Fruit fly (Drosophila melanogaster) whole organism, embryonic: ENCODE data around the gene CG7656.

Source experiments
- ATbp ChIP-seq: fragments of 200-800 bp; sonication (Bioruptor generic); optimal IDR thresholded peaks from 2 replicates; lab custom pipeline; 2017; ENCODE audit warnings: missing biosample characterization, mild to moderate bottlenecking, missing genetic modification characterization, missing genetic modification reagents
- Atf-2 ChIP-seq: fragments of 200-800 bp; sonication (Bioruptor generic); optimal IDR thresholded peaks from 2 replicates; lab custom pipeline; 2016; ENCODE audit warnings: missing biosample characterization, missing genetic modification characterization
- Bdp1 ChIP-seq: fragments of 200-800 bp; sonication (Bioruptor generic); optimal IDR thresholded peaks from 3 replicates; lab custom pipeline; 2016; ENCODE audit warnings: missing biosample characterization, missing genetic modification characterization
- CG10366 ChIP-seq: fragments of 200-800 bp; sonication (Bioruptor generic); IDR thresholded peaks from 2 replicates; pipeline ENCODE4 v1.3.6; 2022; ENCODE audit warnings: missing biosample characterization, missing genetic modification characterization
- CG10654 ChIP-seq: fragments of 200-800 bp; sonication (Bioruptor generic); optimal IDR thresholded peaks from 2 replicates; lab custom pipeline; 2016; ENCODE audit warnings: missing biosample characterization, missing genetic modification characterization
- CG11085 ChIP-seq: fragments of 200-800 bp; sonication (Bioruptor generic); IDR thresholded peaks from 2 replicates; pipeline ENCODE4 v1.3.6; 2022; ENCODE audit warnings: missing biosample characterization, missing genetic modification characterization
- CG14860 ChIP-seq: fragments of 200-800 bp; sonication (Bioruptor generic); IDR thresholded peaks from 3 replicates; pipeline ENCODE4 v1.3.6; 2022; ENCODE audit warnings: missing biosample characterization, missing genetic modification characterization; ENCODE audit not compliant: partially characterized antibody
- CG15479 ChIP-seq: fragments of 200-800 bp; sonication (Bioruptor generic); optimal IDR thresholded peaks from 3 replicates; lab custom pipeline; 2019; ENCODE audit warnings: missing biosample characterization, mild to moderate bottlenecking, missing genetic modification characterization, moderate library complexity
- CG16813 ChIP-seq: fragments of 200-800 bp; sonication (Bioruptor generic); IDR thresholded peaks from 3 replicates; pipeline ENCODE4 v1.3.6; 2022; ENCODE audit warnings: missing biosample characterization, missing genetic modification characterization; ENCODE audit not compliant: partially characterized antibody
- CG17568 ChIP-seq: fragments of 200-800 bp; sonication (Bioruptor generic); optimal IDR thresholded peaks from 2 replicates; lab custom pipeline; 2018; ENCODE audit warnings: missing biosample characterization, mild to moderate bottlenecking, missing genetic modification characterization, moderate library complexity
- CG18764 ChIP-seq: fragments of 200-800 bp; sonication (Bioruptor generic); optimal IDR thresholded peaks from 3 replicates; lab custom pipeline; 2016; ENCODE audit warnings: missing biosample characterization, missing genetic modification characterization
- CG2120 ChIP-seq: fragments of 200-800 bp; sonication (Bioruptor generic); optimal IDR thresholded peaks from 3 replicates; lab custom pipeline; 2016; ENCODE audit warnings: missing biosample characterization, missing genetic modification characterization
- CG31224 ChIP-seq: fragments of 200-800 bp; sonication (Bioruptor generic); IDR thresholded peaks from 2 replicates; pipeline ENCODE4 v1.3.6; 2022; ENCODE audit warnings: missing biosample characterization, missing genetic modification characterization
- CG32772 ChIP-seq: fragments of 200-800 bp; sonication (Bioruptor generic); IDR thresholded peaks from 2 replicates; pipeline ENCODE4 v1.3.6; 2022; ENCODE audit warnings: missing biosample characterization, missing genetic modification characterization
- CG3838 ChIP-seq: fragments of 200-800 bp; sonication (Bioruptor generic); optimal IDR thresholded peaks from 3 replicates; lab custom pipeline; 2016; ENCODE audit warnings: missing biosample characterization, missing genetic modification characterization
- CG5245 ChIP-seq: fragments of 200-800 bp; sonication (Bioruptor generic); optimal IDR thresholded peaks from 3 replicates; lab custom pipeline; 2016; ENCODE audit warnings: missing biosample characterization, missing genetic modification characterization
- CG5953 ChIP-seq: fragments of 200-800 bp; sonication (Bioruptor generic); IDR thresholded peaks from 2 replicates; pipeline ENCODE4 v1.3.6; 2022; ENCODE audit warnings: missing biosample characterization, missing genetic modification characterization
- CG6791 ChIP-seq: fragments of 200-800 bp; sonication (Bioruptor generic); IDR thresholded peaks from 3 replicates; pipeline ENCODE4 v1.3.6; 2022; ENCODE audit warnings: missing biosample characterization, missing genetic modification characterization; ENCODE audit not compliant: partially characterized antibody
- CG7556 ChIP-seq: fragments of 200-800 bp; sonication (Bioruptor generic); optimal IDR thresholded peaks from 2 replicates; lab custom pipeline; 2017; ENCODE audit warnings: missing biosample characterization, mild to moderate bottlenecking, missing genetic modification characterization
- CG7786 ChIP-seq: fragments of 200-800 bp; sonication (Bioruptor generic); optimal IDR thresholded peaks from 2 replicates; lab custom pipeline; 2016; ENCODE audit warnings: missing biosample characterization, missing genetic modification characterization
- CG8478 ChIP-seq: fragments of >200 bp; optimal IDR thresholded peaks from 2 replicates; lab custom pipeline; 2018
- CG9797 ChIP-seq: fragments of 200-800 bp; sonication (Bioruptor generic); optimal IDR thresholded peaks from 3 replicates; lab custom pipeline; 2018; ENCODE audit warnings: missing biosample characterization, mild to moderate bottlenecking, missing genetic modification characterization
- E2f2 ChIP-seq: fragments of 200-800 bp; sonication (Bioruptor generic); IDR thresholded peaks from 2 replicates; pipeline ENCODE4 v1.3.6; 2022; ENCODE audit warnings: missing biosample characterization, missing genetic modification characterization
- Elba2 ChIP-seq: fragments of 200-800 bp; sonication (Bioruptor generic); optimal IDR thresholded peaks from 3 replicates; lab custom pipeline; 2016; ENCODE audit warnings: missing biosample characterization, missing genetic modification characterization
- GATAe ChIP-seq: fragments of 200-800 bp; sonication (Bioruptor generic); conservative IDR thresholded peaks from 2 replicates; pipeline ENCODE4 v1.3.6; 2022; ENCODE audit warnings: missing biosample characterization, missing genetic modification characterization
- HLHmδ ChIP-seq: fragments of 200-800 bp; sonication (Bioruptor generic); optimal IDR thresholded peaks from 2 replicates; lab custom pipeline; 2018; ENCODE audit warnings: missing biosample characterization, mild to moderate bottlenecking, missing genetic modification characterization, moderate library complexity
- HmgD ChIP-seq: fragments of 200-800 bp; sonication (Bioruptor generic); optimal IDR thresholded peaks from 3 replicates; lab custom pipeline; 2016; ENCODE audit warnings: missing biosample characterization, missing genetic modification characterization
- Hr51 ChIP-seq, 2 experiments: fragments of 200-800 bp; sonication (Bioruptor generic); optimal IDR thresholded peaks; 2 replicates in 1 of 2; 3 replicates in 1 of 2; lab custom pipeline; 2016 to 2018; ENCODE audit warnings: missing biosample characterization in 2 of 2, missing genetic modification characterization in 2 of 2, mild to moderate bottlenecking in 1 of 2, moderate library complexity in 1 of 2
- Nf-YA ChIP-seq: fragments of 200-800 bp; sonication (Bioruptor generic); IDR thresholded peaks from 2 replicates; pipeline ENCODE4 v1.3.6; 2022; ENCODE audit warnings: missing biosample characterization, missing genetic modification characterization
- Side ChIP-seq: fragments of 200-800 bp; sonication (Bioruptor generic); optimal IDR thresholded peaks from 2 replicates; lab custom pipeline; 2016; ENCODE audit warnings: missing biosample characterization, missing genetic modification characterization
- Spps ChIP-seq: fragments of 200-800 bp; sonication (Bioruptor generic); optimal IDR thresholded peaks from 2 replicates; lab custom pipeline; 2018; ENCODE audit warnings: missing biosample characterization, mild to moderate bottlenecking, missing genetic modification characterization
- ato ChIP-seq: fragments of 200-800 bp; sonication (Bioruptor generic); IDR thresholded peaks from 2 replicates; pipeline ENCODE4 v1.3.6; 2022; ENCODE audit warnings: missing biosample characterization, missing genetic modification characterization; ENCODE audit not compliant: partially characterized antibody
- btn ChIP-seq: fragments of 200-800 bp; sonication (Bioruptor generic); optimal IDR thresholded peaks from 2 replicates; lab custom pipeline; 2016; ENCODE audit warnings: missing biosample characterization, missing genetic modification characterization
- cwo ChIP-seq: fragments of 200-800 bp; sonication (Bioruptor generic); optimal IDR thresholded peaks from 3 replicates; lab custom pipeline; 2017; ENCODE audit warnings: missing biosample characterization, missing genetic modification characterization, mild to moderate bottlenecking, moderate library complexity, missing genetic modification reagents
- ewg ChIP-seq: fragments of 200-800 bp; sonication (Bioruptor generic); optimal IDR thresholded peaks from 3 replicates; lab custom pipeline; 2017; ENCODE audit warnings: mild to moderate bottlenecking, missing biosample characterization, missing genetic modification reagents, missing genetic modification characterization
- ham ChIP-seq: fragments of 200-800 bp; sonication (Bioruptor generic); IDR thresholded peaks from 2 replicates; pipeline ENCODE4 v1.3.6; 2022; ENCODE audit warnings: missing biosample characterization, missing genetic modification characterization
- lab ChIP-seq: fragments of 200-800 bp; sonication (Bioruptor generic); optimal IDR thresholded peaks from 3 replicates; lab custom pipeline; 2017; ENCODE audit warnings: missing biosample characterization, missing genetic modification characterization, mild to moderate bottlenecking, moderate library complexity, missing genetic modification reagents
- maf-S ChIP-seq: fragments of 200-800 bp; sonication (Bioruptor generic); optimal IDR thresholded peaks from 2 replicates; lab custom pipeline; 2016; ENCODE audit warnings: missing biosample characterization, missing genetic modification characterization
- nau ChIP-seq: fragments of 200-800 bp; sonication (Bioruptor generic); optimal IDR thresholded peaks from 3 replicates; lab custom pipeline; 2017; ENCODE audit warnings: missing biosample characterization, mild to moderate bottlenecking, missing genetic modification characterization, missing genetic modification reagents
- org-1 ChIP-seq: fragments of 200-800 bp; sonication (Bioruptor generic); optimal IDR thresholded peaks from 2 replicates; lab custom pipeline; 2017; ENCODE audit warnings: missing biosample characterization, missing genetic modification characterization
- pb ChIP-seq: fragments of 200-800 bp; sonication (Bioruptor generic); optimal IDR thresholded peaks from 3 replicates; lab custom pipeline; 2016; ENCODE audit warnings: missing biosample characterization, missing genetic modification characterization
- peb ChIP-seq: fragments of 200-800 bp; sonication (Bioruptor generic); IDR thresholded peaks from 2 replicates; pipeline ENCODE4 v1.3.6; 2022; ENCODE audit warnings: missing biosample characterization, missing genetic modification characterization
- pita ChIP-seq: fragments of 200-800 bp; sonication (Bioruptor generic); optimal IDR thresholded peaks from 2 replicates; lab custom pipeline; 2017; ENCODE audit warnings: missing biosample characterization, mild to moderate bottlenecking, missing genetic modification characterization
- pnt ChIP-seq: fragments of 200-800 bp; sonication (Bioruptor generic); optimal IDR thresholded peaks from 3 replicates; lab custom pipeline; 2016; ENCODE audit warnings: missing biosample characterization, missing genetic modification characterization
- prd ChIP-seq, 3 experiments: fragments of >200 bp in 2 of 3; fragments of 200-800 bp in 1 of 3; sonication (Bioruptor generic) in 1 of 3; optimal IDR thresholded peaks in 2 of 3; IDR thresholded peaks in 1 of 3; 2 replicates in 2 of 3; 3 replicates in 1 of 3; pipeline versions ENCODE4 v1.3.6 to Lab custom; 2017 to 2022; ENCODE audit warnings: missing biosample characterization in 1 of 3, missing genetic modification characterization in 1 of 3
- ranshi ChIP-seq: fragments of 200-800 bp; sonication (Bioruptor generic); IDR thresholded peaks from 2 replicates; pipeline ENCODE4 v1.3.6; 2022; ENCODE audit warnings: missing biosample characterization, missing genetic modification characterization
- rib ChIP-seq: fragments of 200-800 bp; sonication (Bioruptor generic); IDR thresholded peaks from 2 replicates; pipeline ENCODE4 v1.3.6; 2022; ENCODE audit warnings: missing biosample characterization, missing genetic modification characterization
- sima ChIP-seq: fragments of 200-800 bp; sonication (Bioruptor generic); optimal IDR thresholded peaks from 2 replicates; lab custom pipeline; 2016; ENCODE audit warnings: missing biosample characterization, missing genetic modification characterization
- so ChIP-seq: fragments of 200-800 bp; sonication (Bioruptor generic); IDR thresholded peaks from 3 replicates; pipeline ENCODE4 v1.3.6; 2022; ENCODE audit warnings: missing biosample characterization, missing genetic modification characterization
- zf30C ChIP-seq: fragments of 200-800 bp; sonication (Bioruptor generic); optimal IDR thresholded peaks from 3 replicates; lab custom pipeline; 2018; ENCODE audit warnings: missing biosample characterization, mild to moderate bottlenecking, missing genetic modification characterization

CG7656 gene

DNA sequence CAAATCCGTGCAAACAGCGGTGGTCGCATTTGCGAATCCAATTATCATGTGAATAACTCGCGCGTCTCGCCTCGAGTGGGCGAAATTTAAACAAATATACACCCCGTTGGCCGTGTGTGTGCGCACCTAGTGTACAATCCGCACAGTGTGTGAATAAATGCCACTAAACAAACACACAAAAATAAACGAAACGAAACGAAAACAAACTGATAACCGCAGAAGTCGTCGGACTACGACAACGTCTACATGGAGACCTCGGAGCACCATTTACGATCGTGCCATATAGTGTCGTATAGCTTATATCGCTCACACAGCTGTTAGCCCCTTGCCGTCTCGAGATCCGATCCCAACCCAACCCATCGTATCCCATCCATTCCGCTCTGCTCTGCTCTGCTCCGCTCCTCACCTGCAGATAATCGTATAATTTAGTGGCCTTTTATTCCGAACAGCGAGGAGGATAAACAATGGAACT is 21.5 kb downstream of the CG7656 start (continued):
- TF ChIP-seq nau (GFP tag; lab: Kevin White, UChicago), result no peak
- TF ChIP-seq HmgD (GFP tag; lab: Kevin White, UChicago), result peak; percentile 9
- TF ChIP-seq CG31224, result no peak
- TF ChIP-seq ato (GFP tag; lab: Robert Waterston, UW), result no peak
- TF ChIP-seq CG17568 (GFP tag; lab: Kevin White, UChicago), result no peak
- no peak for TF ChIP-seq CG16813 (GFP tag; lab: Robert Waterston, UW)
- peak; percentile 41; the same call in 1 of the 2 replicates for TF ChIP-seq ranshi
- peak; percentile 26 for TF ChIP-seq CG10654 (GFP tag; lab: Kevin White, UChicago)
- peak; percentile 68 for TF ChIP-seq CG7556 (GFP tag; lab: Kevin White, UChicago)
- TF ChIP-seq ham (GFP tag; lab: Robert Waterston, UW), result peak; percentile 44; the same call in 1 of the 2 replicates
- no peak for TF ChIP-seq pnt (GFP tag; lab: Kevin White, UChicago)
- TF ChIP-seq CG18764 (GFP tag; lab: Kevin White, UChicago), result no peak
- peak; percentile 13 for TF ChIP-seq pb
- TF ChIP-seq ewg, result no peak
- no peak for TF ChIP-seq Spps (tag; lab: Kevin White, UChicago)
- TF ChIP-seq CG11085, result no peak
- 0 out of 2 replicates have a peak, but pooled peaks have one; percentile 45 for TF ChIP-seq Nf-YA
- TF ChIP-seq CG8478, result no peak
- peak; percentile 55 for TF ChIP-seq btn (GFP tag; lab: Kevin White, UChicago)
- no peak for TF ChIP-seq CG5245
- 0 out of 2 replicates have a peak, but pooled peaks have one; percentile 37 for TF ChIP-seq CG10366 (GFP tag; lab: Robert Waterston, UW)
- peak; percentile 88 for TF ChIP-seq ATbp
- peak; percentile 77 for TF ChIP-seq HLHmδ (GFP tag; lab: Kevin White, UChicago)
- TF ChIP-seq E2f2 (GFP tag; lab: Robert Waterston, UW), result no peak
- TF ChIP-seq CG3838, result peak; percentile 47
- TF ChIP-seq CG32772, result no peak
- no peak for TF ChIP-seq Side (GFP tag; lab: Kevin White, UChicago)
- TF ChIP-seq GATAe (GFP tag; lab: Robert Waterston, UW), result 0 out of 2 replicates have a peak, but pooled peaks have one; percentile 21
- TF ChIP-seq CG14860, result no peak
- TF ChIP-seq Elba2 (GFP tag; lab: Kevin White, UChicago), result no peak
- peak; percentile 88; the same call in 1 of the 2 replicates for TF ChIP-seq rib (GFP tag; lab: Robert Waterston, UW)
- TF ChIP-seq CG7786 (GFP tag; lab: Kevin White, UChicago), result no peak
- TF ChIP-seq pita (GFP tag; lab: Kevin White, UChicago), result no peak
- TF ChIP-seq CG5953, result no peak
- TF ChIP-seq org-1, result peak; percentile 84
- peak; percentile 51 for TF ChIP-seq CG2120
- TF ChIP-seq prd (optimal IDR thresholded peaks at IDR 0.05; lab: Kevin White, UChicago), result no peak
- TF ChIP-seq prd (GFP tag; IDR thresholded peaks at IDR 0.05; lab: Robert Waterston, UW), result peak; percentile 19; the same call in 1 of the 3 replicates
- TF ChIP-seq CG15479 (GFP tag; lab: Kevin White, UChicago), result peak; percentile 92
- no peak for TF ChIP-seq zf30C (GFP tag; lab: Kevin White, UChicago)
- TF ChIP-seq Hr51 (GFP tag; optimal IDR thresholded peaks at IDR 0.05; lab: Kevin White, UChicago), result peak in 1 of 2 experiments; percentile 63
- TF ChIP-seq CG6791 (GFP tag; lab: Robert Waterston, UW), result peak; percentile 38
- TF ChIP-seq sima, result no peak
- TF ChIP-seq peb, result no peak; the same call in 1 of the 2 replicates
- TF ChIP-seq so (GFP tag; lab: Robert Waterston, UW), result peak; percentile 85; the same call in 2 of the 3 replicates
- TF ChIP-seq cwo (GFP tag; lab: Kevin White, UChicago), result peak; percentile 78
- no peak for TF ChIP-seq CG9797
- peak; percentile 89 for TF ChIP-seq lab (GFP tag; lab: Kevin White, UChicago)
- peak; percentile 3 for TF ChIP-seq Bdp1 (GFP tag; lab: Kevin White, UChicago)
- peak; percentile 44 for TF ChIP-seq maf-S (GFP tag; lab: Kevin White, UChicago)
- no peak for TF ChIP-seq Atf-2 (GFP tag; lab: Kevin White, UChicago)
